Fruit fly (Drosophila melanogaster) whole organism, wandering third instar larva: ENCODE results near the gene CG34247.

ENCODE experiments used
- Hnf4 ChIP-seq: fragments of 200-800 bp; sonication (Bioruptor generic); optimal IDR thresholded peaks from 2 replicates; lab custom pipeline; 2016; ENCODE audit warnings: missing biosample characterization, mild to moderate bottlenecking, missing genetic modification characterization
- pan ChIP-seq: fragments of >200 bp; optimal IDR thresholded peaks from 2 replicates; lab custom pipeline; 2017
- usp ChIP-seq: fragments of >200 bp; optimal IDR thresholded peaks from 2 replicates; lab custom pipeline; 2017; ENCODE audit warnings: missing biosample characterization, missing genetic modification characterization

dm6 chr3L:16213201-16213600, 48.2 kb downstream of the CG34247 start:
- TF ChIP-seq Hnf4 (GFP tag; lab: Kevin White, UChicago) (no peak), usp (GFP tag; lab: Kevin White, UChicago) (no peak), pan (lab: Kevin White, UChicago) (no peak)
